Worm (Caenorhabditis elegans): ENCODE data around the gene orai-1.

The orai-1 gene

ce11 chrIII:646454-646853 lies at the start of gene orai-1:
Gene orai-1 (plus strand): TSS chrIII:646754.
- no peak for TF ChIP-seq unc-62 (GFP tag; optimal IDR thresholded peaks at IDR 0.05)

ce11 chrIII:598168-598567 lies 48.4 kb upstream of the orai-1 start:
- no peak for TF ChIP-seq unc-62 (GFP tag; optimal IDR thresholded peaks at IDR 0.05)

DNA sequence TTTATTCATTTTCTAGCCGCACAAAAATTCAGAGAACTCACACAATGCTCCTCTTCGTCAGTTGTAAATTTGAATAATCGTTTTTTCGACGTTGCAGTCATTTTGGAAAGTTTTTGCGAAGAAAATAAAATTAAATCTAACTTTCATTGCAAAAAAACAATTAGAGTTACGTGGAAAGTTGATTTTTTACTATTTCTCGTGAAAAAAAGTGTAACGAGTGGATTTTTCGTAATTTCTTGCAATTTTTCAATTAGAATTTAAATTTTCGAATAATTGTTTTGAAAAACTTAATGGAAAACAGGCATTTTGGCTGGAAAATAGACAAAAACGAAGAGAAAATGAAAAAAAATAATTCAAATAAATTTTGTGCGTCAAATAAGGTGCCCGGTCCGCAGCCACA lies 47.9 kb upstream of the orai-1 start, which contains the start of gene Y55B1AR.2:
TSS of gene Y55B1AR.2 (minus strand) at position 101 of the 400 bp plus-strand sequence.
- no peak for TF ChIP-seq unc-62 (GFP tag; optimal IDR thresholded peaks at IDR 0.05)

ce11 chrIII:599279-599678 lies 47.3 kb upstream of the orai-1 start:
- TF ChIP-seq unc-62 (GFP tag; optimal IDR thresholded peaks at IDR 0.05): no peak

- TF ChIP-seq unc-62 (GFP tag; optimal IDR thresholded peaks at IDR 0.05): no peak
These were observed 46.1 kb upstream of the orai-1 start, which contains the start of gene lec-6 for ce11 chrIII:600316-600932. Gene lec-6 (minus strand): TSS chrIII:600366.

DNA sequence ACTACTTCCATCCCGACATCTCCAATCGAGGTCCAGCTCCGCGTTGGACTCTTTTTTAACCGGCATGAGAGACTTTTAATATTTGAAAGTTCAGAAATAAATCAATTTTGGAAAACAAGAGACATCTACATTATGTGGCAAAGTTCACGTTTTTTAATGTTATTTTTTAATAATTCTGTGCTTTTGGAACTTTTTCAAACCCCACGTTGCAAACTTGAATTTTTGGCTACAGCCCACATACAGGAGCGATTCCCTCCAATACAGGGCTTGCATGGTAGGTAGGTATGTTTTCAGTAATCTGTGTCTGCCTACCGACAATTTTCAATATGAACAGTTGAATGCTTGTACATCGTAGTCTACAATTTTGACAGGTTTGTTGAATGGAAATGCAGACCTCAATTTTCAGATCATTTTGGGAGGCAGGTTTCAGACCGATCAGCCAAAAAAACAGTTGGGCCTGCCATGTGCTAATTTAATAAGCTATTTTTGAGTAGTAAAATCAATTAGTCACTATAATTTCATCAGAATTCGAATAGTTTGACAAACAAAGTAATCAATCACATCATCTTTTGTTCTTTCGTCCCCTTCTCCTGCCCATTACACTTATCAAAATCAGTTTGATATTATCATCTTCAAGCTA lies 41.0 kb upstream of the orai-1 start, which contains the start of the genes Y55B1AR.4 and ttr-7:
TSS of gene Y55B1AR.4 (minus strand) at position 101 of the 640 bp plus-strand sequence.
TSS of gene ttr-7 (plus strand) at position 590 of the 640 bp plus-strand sequence.
- no peak for TF ChIP-seq unc-62 (GFP tag; optimal IDR thresholded peaks at IDR 0.05)

ce11 chrIII:609549-609948 lies 37.0 kb upstream of the orai-1 start, which contains the start of gene best-17:
Gene best-17 (minus strand): TSS chrIII:609649.
- no peak for TF ChIP-seq unc-62 (GFP tag; optimal IDR thresholded peaks at IDR 0.05)

ce11 chrIII:611900-612299 lies 34.7 kb upstream of the orai-1 start:
- no peak for TF ChIP-seq unc-62 (GFP tag; optimal IDR thresholded peaks at IDR 0.05)

ce11 chrIII:612759-613158 lies 33.8 kb upstream of the orai-1 start:
- TF ChIP-seq unc-62 (GFP tag; optimal IDR thresholded peaks at IDR 0.05): no peak

DNA sequence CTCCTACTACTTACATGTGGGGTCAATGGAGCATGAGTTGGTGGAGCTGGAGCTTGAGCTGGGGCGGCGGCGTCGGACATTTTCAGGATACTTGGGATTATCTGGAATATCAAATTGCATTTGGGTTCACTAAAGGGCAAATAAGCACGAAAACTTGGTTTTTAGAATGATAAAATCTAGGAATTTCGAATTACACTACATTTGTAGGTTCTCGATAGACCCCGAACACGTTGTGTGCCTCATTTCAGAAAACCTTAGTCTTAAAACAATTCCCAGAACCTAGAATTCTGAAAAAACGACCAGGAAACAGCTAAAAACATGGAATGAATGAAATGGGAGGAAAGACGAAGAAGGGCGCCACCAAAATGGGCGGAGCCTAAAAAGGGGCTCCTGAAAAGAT lies 32.1 kb upstream of the orai-1 start, which contains the start of gene T19C3.3:
TSS of gene T19C3.3 (minus strand) at position 101 of the 400 bp plus-strand sequence.
- TF ChIP-seq unc-62 (GFP tag; optimal IDR thresholded peaks at IDR 0.05): no peak

DNA sequence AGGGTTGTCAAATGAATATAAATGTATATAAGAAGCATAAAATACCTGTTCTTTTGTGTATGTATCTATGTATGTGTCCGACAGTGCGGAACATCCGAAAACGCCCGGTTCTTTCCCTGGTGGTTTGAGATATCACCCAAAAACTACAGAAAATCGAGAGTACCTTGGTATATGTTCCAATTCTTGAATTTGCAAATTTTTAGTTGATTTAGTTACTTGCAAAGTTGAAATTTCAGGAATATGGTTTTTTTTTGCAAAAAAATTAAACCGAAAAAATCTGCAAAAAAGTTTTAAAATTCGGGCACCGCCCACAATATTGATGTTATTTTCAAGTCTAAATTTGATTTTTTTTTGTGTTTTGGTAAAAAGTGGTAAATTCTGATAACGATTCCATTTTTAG lies 29.1 kb upstream of the orai-1 start, which contains the start of gene T19C3.2:
TSS of gene T19C3.2 (minus strand) at position 101 of the 400 bp plus-strand sequence.
- no peak for TF ChIP-seq unc-62 (GFP tag; optimal IDR thresholded peaks at IDR 0.05)

ce11 chrIII:620204-620718 lies 26.3 kb upstream of the orai-1 start, which contains the start of gene T19C3.4:
Gene T19C3.4 (minus strand): TSS chrIII:620254.
- TF ChIP-seq unc-62 (GFP tag; optimal IDR thresholded peaks at IDR 0.05): no peak

DNA sequence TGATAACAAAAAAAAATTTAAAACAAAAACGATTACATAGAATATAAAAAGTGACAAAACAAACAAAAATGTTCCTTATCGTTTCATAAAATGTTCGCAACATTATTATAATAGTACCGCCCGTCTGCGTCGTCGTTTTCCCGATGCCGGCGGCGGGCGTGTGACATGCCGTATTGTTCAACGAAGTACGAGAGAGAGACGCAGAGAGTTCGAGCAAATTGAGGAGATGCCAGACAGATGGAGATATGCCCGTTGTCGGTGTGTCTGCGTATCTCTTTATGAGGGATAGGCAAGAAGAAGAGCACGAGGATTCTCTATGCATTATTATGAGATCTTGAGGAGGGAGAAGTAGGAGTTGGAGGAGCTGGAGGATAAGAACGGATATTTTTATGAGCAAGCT lies 22.8 kb upstream of the orai-1 start:
- TF ChIP-seq unc-62 (GFP tag; optimal IDR thresholded peaks at IDR 0.05): no peak

- no peak for TF ChIP-seq unc-62 (GFP tag; optimal IDR thresholded peaks at IDR 0.05)
These were observed 20.5 kb upstream of the orai-1 start for ce11 chrIII:626091-626490.

DNA sequence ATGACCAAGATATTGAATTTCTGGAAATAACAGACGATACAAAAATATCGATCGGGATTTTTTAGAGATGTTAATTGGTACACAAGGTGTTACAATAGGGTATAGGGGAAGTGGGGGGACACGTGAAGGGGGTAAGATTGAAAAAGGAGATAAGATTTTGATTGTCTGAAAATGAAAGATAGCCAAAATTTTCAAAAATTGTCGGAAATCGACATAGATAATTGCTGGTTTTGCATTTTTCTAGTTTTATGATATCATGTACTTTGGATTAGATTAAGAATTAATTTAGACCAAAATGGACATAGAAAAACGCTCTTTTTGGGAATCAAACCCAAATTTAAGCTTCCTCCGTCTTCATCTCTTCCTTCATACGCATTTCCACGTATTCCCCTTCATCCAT lies 18.7 kb upstream of the orai-1 start, which contains the start of gene T19C3.5:
TSS of gene T19C3.5 (minus strand) at position 101 of the 400 bp plus-strand sequence.
- no peak for TF ChIP-seq unc-62 (GFP tag; optimal IDR thresholded peaks at IDR 0.05)

- no peak for TF ChIP-seq unc-62 (GFP tag; optimal IDR thresholded peaks at IDR 0.05)
These were observed 15.1 kb upstream of the orai-1 start, which contains the start of gene T19C3.6 for ce11 chrIII:631421-631820. Gene T19C3.6 (minus strand): TSS chrIII:631521.

Data from whole organism, dauer.